Fruit fly (Drosophila melanogaster): ENCODE results near the gene CG32262.

The CG32262 gene

DNA sequence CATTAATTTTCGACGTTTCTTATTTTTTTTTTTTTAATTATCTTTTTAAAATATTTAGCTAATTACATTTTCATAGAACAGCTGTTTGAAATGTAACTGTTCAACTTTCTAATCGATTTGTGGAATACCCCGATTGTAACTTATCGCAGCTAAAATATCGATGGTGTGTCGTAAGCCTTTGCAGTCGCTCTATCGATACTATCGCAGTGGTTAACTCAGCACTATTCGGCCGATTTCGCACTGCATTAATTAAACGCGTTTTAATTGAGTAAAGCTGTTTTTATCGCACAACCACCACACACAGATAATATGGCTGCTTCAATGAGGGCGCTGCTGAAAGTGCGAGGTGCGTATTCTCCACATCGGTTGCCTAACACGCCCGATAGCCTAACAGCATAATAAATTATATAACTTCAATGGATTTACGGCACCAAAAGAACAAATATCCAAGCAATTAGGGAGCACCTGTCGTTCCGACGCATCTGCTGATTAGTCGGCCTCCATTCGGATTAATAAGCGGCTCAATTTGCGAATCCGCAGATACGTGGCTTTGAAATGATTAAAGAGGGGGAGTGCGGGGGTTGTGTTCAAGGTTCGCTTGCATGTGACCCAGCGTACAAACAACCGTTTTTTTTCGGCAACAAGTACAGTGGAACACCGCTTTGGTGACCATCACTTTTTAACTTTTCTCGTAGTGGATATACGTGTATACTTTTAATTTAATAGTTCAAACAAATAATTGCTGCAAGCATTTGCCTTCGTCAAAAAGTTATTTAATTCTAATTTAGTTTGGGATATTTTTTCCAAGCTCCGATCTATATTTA lies 4.2 kb upstream of the CG32262 start, which contains the start of gene Scsalpha1 (continued):
- TF ChIP-seq dimm (GFP tag; IDR thresholded peaks at IDR 0.05) (no peak), CG10543 (GFP tag; optimal IDR thresholded peaks at IDR 0.05) (no peak), CG8478 (optimal IDR thresholded peaks at IDR 0.05) (no peak), br (optimal IDR thresholded peaks at IDR 0.05) (no peak), dmrt11E (tag; optimal IDR thresholded peaks at IDR 0.05) (no peak), TFAM (GFP tag; optimal IDR thresholded peaks at IDR 0.05) (no peak), nom (GFP tag; optimal IDR thresholded peaks at IDR 0.05) (peak; percentile 79), CG5180 (GFP tag; optimal IDR thresholded peaks at IDR 0.05) (peak; percentile 1), hkb (optimal IDR thresholded peaks at IDR 0.05) (no peak), hkb (GFP tag; IDR thresholded peaks at IDR 0.05) (peak; percentile 71), gsb-n (tag; optimal IDR thresholded peaks at IDR 0.05) (peak; percentile 16), CG2678 (tag; optimal IDR thresholded peaks at IDR 0.05) (peak; percentile 41), mam (GFP tag; optimal IDR thresholded peaks at IDR 0.05) (no peak), sens (GFP tag) (peak; percentile 65), CG32532 (GFP tag; IDR thresholded peaks at IDR 0.05) (peak; percentile 56; the same call in 1 of the 2 replicates), ranshi (GFP tag; IDR thresholded peaks at IDR 0.05) (peak; percentile 23; the same call in 1 of the 2 replicates), Scr (GFP tag; IDR thresholded peaks at IDR 0.05; ENCODE audit: partially characterized antibody) (peak; percentile 98), Mes4 (GFP tag; optimal IDR thresholded peaks at IDR 0.05) (no peak), ato (GFP tag; IDR thresholded peaks at IDR 0.05; ENCODE audit: partially characterized antibody) (peak; percentile 100), CG1647 (GFP tag; optimal IDR thresholded peaks at IDR 0.05) (no peak), CG10209 (GFP tag; optimal IDR thresholded peaks at IDR 0.05) (peak; percentile 6), CG7963 (GFP tag; IDR thresholded peaks at IDR 0.05; ENCODE audit: partially characterized antibody) (peak; percentile 100), CG9727 (GFP tag; optimal IDR thresholded peaks at IDR 0.05) (no peak), CG15479 (GFP tag; optimal IDR thresholded peaks at IDR 0.05) (no peak), fu2 (GFP tag; optimal IDR thresholded peaks at IDR 0.05) (peak; percentile 6), repo (GFP tag; optimal IDR thresholded peaks at IDR 0.05) (no peak), CG1603 (tag; optimal IDR thresholded peaks at IDR 0.05) (peak; percentile 74), CG14667 (GFP tag; IDR thresholded peaks at IDR 0.05) (no peak), CG12236 (GFP tag; optimal IDR thresholded peaks at IDR 0.05) (no peak), Hmx (GFP tag; optimal IDR thresholded peaks at IDR 0.05) (no peak), Sry-δ (GFP tag; optimal IDR thresholded peaks at IDR 0.05) (peak; percentile 97), CG13894 (tag; optimal IDR thresholded peaks at IDR 0.05) (peak; percentile 47), E2f2 (GFP tag; IDR thresholded peaks at IDR 0.05) (peak; percentile 58), CG11247 (GFP tag; IDR thresholded peaks at IDR 0.05) (no peak), dati (GFP tag; IDR thresholded peaks at IDR 0.05) (no peak), CG13296 (GFP tag; optimal IDR thresholded peaks at IDR 0.05) (no peak), CG17186 (GFP tag; optimal IDR thresholded peaks at IDR 0.05) (peak; percentile 57), hbn (GFP tag; IDR thresholded peaks at IDR 0.05; ENCODE audit: partially characterized antibody) (peak; percentile 99), scrt (GFP tag; optimal IDR thresholded peaks at IDR 0.05) (no peak), CG2199 (GFP tag; IDR thresholded peaks at IDR 0.05) (no peak), exex (tag; optimal IDR thresholded peaks at IDR 0.05) (peak; percentile 69), stc (GFP tag; IDR thresholded peaks at IDR 0.05) (no peak), Myb (GFP tag; optimal IDR thresholded peaks at IDR 0.05) (peak; percentile 96), CG13775 (GFP tag; optimal IDR thresholded peaks at IDR 0.05) (no peak), CrebB (tag; optimal IDR thresholded peaks at IDR 0.05) (no peak), crc (GFP tag; optimal IDR thresholded peaks at IDR 0.05) (no peak), Six4 (GFP tag; optimal IDR thresholded peaks at IDR 0.05) (no peak), CG7987 (GFP tag; optimal IDR thresholded peaks at IDR 0.05) (peak; percentile 3), CG15601 (tag; optimal IDR thresholded peaks at IDR 0.05) (peak; percentile 96), CG12769 (tag; optimal IDR thresholded peaks at IDR 0.05) (peak; percentile 44)
